Worm (Caenorhabditis elegans) whole organism, L3 larva: ENCODE measurements around the gene F10B5.2.

ENCODE experiments used
- aly-2 ChIP-seq: fragments of 150-350 bp; optimal IDR thresholded peaks from 2 replicates; lab custom pipeline; 2014; ENCODE audit warnings: missing biosample characterization, missing genetic modification characterization
- daf-12 ChIP-seq: fragments of 150-350 bp; optimal IDR thresholded peaks from 2 replicates; lab custom pipeline; 2014; ENCODE audit warnings: missing biosample characterization, missing genetic modification reagents, missing genetic modification characterization
- egl-27 ChIP-seq: sonication (generic microtip); optimal IDR thresholded peaks from 4 replicates; lab custom pipeline; 2017; ENCODE audit warnings: missing biosample characterization, missing genetic modification reagents, missing genetic modification characterization
- elt-2 ChIP-seq: sonication (generic microtip); optimal IDR thresholded peaks from 2 replicates; lab custom pipeline; 2016; ENCODE audit warnings: missing genetic modification reagents, mild to moderate bottlenecking, missing genetic modification characterization, missing compliant biosample characterization
- jun-1 ChIP-seq: fragments of 150-350 bp; optimal IDR thresholded peaks from 2 replicates; lab custom pipeline; 2014; ENCODE audit warnings: missing biosample characterization, missing genetic modification reagents, missing genetic modification characterization
- nhr-28 ChIP-seq: fragments of 150-350 bp; optimal IDR thresholded peaks from 2 replicates; lab custom pipeline; 2014; ENCODE audit warnings: missing biosample characterization, missing genetic modification characterization
- pqm-1 ChIP-seq: fragments of 150-350 bp; optimal IDR thresholded peaks from 2 replicates; lab custom pipeline; 2017; ENCODE audit warnings: missing biosample characterization, missing genetic modification characterization, inconsistent platforms
- sea-2 ChIP-seq: fragments of 150-350 bp; sonication (generic microtip); optimal IDR thresholded peaks from 4 replicates; lab custom pipeline; 2014; ENCODE audit warnings: missing biosample characterization, missing genetic modification reagents, missing genetic modification characterization
- tbx-2 ChIP-seq: sonication (generic microtip); optimal IDR thresholded peaks from 2 replicates; lab custom pipeline; 2016; ENCODE audit warnings: mild to moderate bottlenecking, missing genetic modification characterization, missing compliant biosample characterization
- ztf-11 ChIP-seq: fragments of 150-350 bp; optimal IDR thresholded peaks from 2 replicates; lab custom pipeline; 2014; ENCODE audit warnings: missing biosample characterization, missing genetic modification characterization

ce11 chrII:8116159-8116558 lies 28.4 kb upstream of the F10B5.2 start, which contains the start of gene unc-105:
- no peak for TF ChIP-seq daf-12 (tag; lab: Kevin White, UChicago)
- TF ChIP-seq aly-2: no peak
- no peak for TF ChIP-seq elt-2
- TF ChIP-seq nhr-28 (tag; lab: Kevin White, UChicago): no peak
- TF ChIP-seq ztf-11 (tag; lab: Kevin White, UChicago): no peak
- no peak for TF ChIP-seq pqm-1
- no peak for TF ChIP-seq tbx-2 (tag; lab: Kevin White, UChicago)
- no peak for TF ChIP-seq egl-27 (tag; lab: Kevin White, UChicago)
- TF ChIP-seq jun-1 (tag; lab: Kevin White, UChicago): no peak
- no peak for TF ChIP-seq sea-2 (GFP tag; lab: Kevin White, UChicago)
